Worm (Caenorhabditis elegans) whole organism, L3 larva: ENCODE results near the gene lntl-1.

Experiments used
- R02D3.7 ChIP-seq: fragments of 150-350 bp; optimal IDR thresholded peaks from 2 replicates; lab custom pipeline; 2014; ENCODE audit warnings: missing biosample characterization, missing genetic modification characterization
- ZK546.5 ChIP-seq: sonication (generic microtip); optimal IDR thresholded peaks from 2 replicates; lab custom pipeline; 2017; ENCODE audit warnings: missing biosample characterization, missing genetic modification characterization
- aly-2 ChIP-seq: fragments of 150-350 bp; optimal IDR thresholded peaks from 2 replicates; lab custom pipeline; 2014; ENCODE audit warnings: missing biosample characterization, missing genetic modification characterization
- ceh-16 ChIP-seq: sonication (generic microtip); optimal IDR thresholded peaks from 2 replicates; lab custom pipeline; 2017; ENCODE audit warnings: missing biosample characterization, missing genetic modification characterization
- ceh-28 ChIP-seq: fragments of 150-350 bp; optimal IDR thresholded peaks from 2 replicates; lab custom pipeline; 2014; ENCODE audit warnings: missing biosample characterization, missing genetic modification reagents, missing genetic modification characterization
- ceh-82 ChIP-seq: fragments of 150-350 bp; optimal IDR thresholded peaks from 2 replicates; lab custom pipeline; 2014; ENCODE audit warnings: missing biosample characterization, missing genetic modification characterization
- egl-5 ChIP-seq: fragments of 150-350 bp; optimal IDR thresholded peaks from 2 replicates; lab custom pipeline; 2017; ENCODE audit warnings: missing biosample characterization, missing genetic modification reagents, missing genetic modification characterization, inconsistent platforms
- elt-1 ChIP-seq: fragments of 150-350 bp; optimal IDR thresholded peaks from 2 replicates; lab custom pipeline; 2014; ENCODE audit warnings: missing biosample characterization, missing genetic modification characterization
- elt-2 ChIP-seq: sonication (generic microtip); optimal IDR thresholded peaks from 2 replicates; lab custom pipeline; 2016; ENCODE audit warnings: missing genetic modification reagents, mild to moderate bottlenecking, missing genetic modification characterization, missing compliant biosample characterization
- elt-3 ChIP-seq, 3 experiments: fragments of 150-350 bp in 1 of 3; sonication (generic microtip) in 2 of 3; optimal IDR thresholded peaks; 2 replicates in 2 of 3; 4 replicates in 1 of 3; lab custom pipeline; 2014 to 2017; ENCODE audit warnings: missing biosample characterization in 3 of 3, missing genetic modification characterization in 3 of 3
- eor-1 ChIP-seq, 2 experiments: fragments of 150-350 bp; optimal IDR thresholded peaks; 2 replicates each; lab custom pipeline; 2014 to 2018; ENCODE audit warnings: missing biosample characterization in 2 of 2, missing genetic modification characterization in 2 of 2
- fkh-10 ChIP-seq: sonication (generic microtip); optimal IDR thresholded peaks from 2 replicates; lab custom pipeline; 2017; ENCODE audit warnings: missing biosample characterization, missing genetic modification reagents, missing genetic modification characterization
- fos-1 ChIP-seq: fragments of 150-350 bp; optimal IDR thresholded peaks from 2 replicates; lab custom pipeline; 2014; ENCODE audit warnings: missing biosample characterization, missing genetic modification characterization
- hmg-11 ChIP-seq: sonication (generic microtip); optimal IDR thresholded peaks from 2 replicates; lab custom pipeline; 2016; ENCODE audit warnings: missing genetic modification characterization, missing compliant biosample characterization
- jun-1 ChIP-seq: fragments of 150-350 bp; optimal IDR thresholded peaks from 2 replicates; lab custom pipeline; 2014; ENCODE audit warnings: missing biosample characterization, missing genetic modification reagents, missing genetic modification characterization
- lin-15B ChIP-seq: fragments of 150-350 bp; optimal IDR thresholded peaks from 2 replicates; lab custom pipeline; 2014; ENCODE audit warnings: missing biosample characterization, missing genetic modification characterization
- lin-39 ChIP-seq: fragments of 150-350 bp; optimal IDR thresholded peaks from 2 replicates; lab custom pipeline; 2018; ENCODE audit warnings: missing biosample characterization, missing genetic modification reagents, missing genetic modification characterization
- lsy-12 ChIP-seq: sonication (generic microtip); optimal IDR thresholded peaks from 2 replicates; lab custom pipeline; 2016; ENCODE audit warnings: mild to moderate bottlenecking, missing genetic modification characterization, missing compliant biosample characterization
- nhr-12 ChIP-seq: fragments of 150-350 bp; optimal IDR thresholded peaks from 2 replicates; lab custom pipeline; 2014; ENCODE audit warnings: missing biosample characterization, missing genetic modification characterization
- nhr-23 ChIP-seq: fragments of 150-350 bp; optimal IDR thresholded peaks from 2 replicates; lab custom pipeline; 2014; ENCODE audit warnings: missing biosample characterization, missing genetic modification reagents, missing genetic modification characterization
- nhr-237 ChIP-seq: fragments of 150-350 bp; optimal IDR thresholded peaks from 2 replicates; lab custom pipeline; 2014; ENCODE audit warnings: missing biosample characterization, missing genetic modification characterization
- nhr-25 ChIP-seq: sonication (generic microtip); optimal IDR thresholded peaks from 2 replicates; lab custom pipeline; 2017; ENCODE audit warnings: missing biosample characterization, missing genetic modification characterization
- nhr-67 ChIP-seq: fragments of 150-350 bp; optimal IDR thresholded peaks from 2 replicates; lab custom pipeline; 2014; ENCODE audit warnings: missing biosample characterization, missing genetic modification characterization
- nhr-77 ChIP-seq: fragments of 150-350 bp; optimal IDR thresholded peaks from 2 replicates; lab custom pipeline; 2014; ENCODE audit warnings: missing biosample characterization, missing genetic modification characterization
- pha-4 ChIP-seq: fragments of 150-350 bp; optimal IDR thresholded peaks from 2 replicates; lab custom pipeline; 2014; ENCODE audit warnings: missing biosample characterization, missing genetic modification reagents, missing genetic modification characterization
- pqm-1 ChIP-seq: fragments of 150-350 bp; optimal IDR thresholded peaks from 2 replicates; lab custom pipeline; 2017; ENCODE audit warnings: missing biosample characterization, missing genetic modification characterization, inconsistent platforms
- skn-1 ChIP-seq: fragments of 150-350 bp; optimal IDR thresholded peaks from 2 replicates; lab custom pipeline; 2014; ENCODE audit warnings: missing biosample characterization, missing genetic modification characterization
- snpc-4 ChIP-seq: fragments of 150-350 bp; optimal IDR thresholded peaks from 2 replicates; lab custom pipeline; 2014; ENCODE audit warnings: missing biosample characterization, missing genetic modification characterization
- tbx-2 ChIP-seq: sonication (generic microtip); optimal IDR thresholded peaks from 2 replicates; lab custom pipeline; 2016; ENCODE audit warnings: mild to moderate bottlenecking, missing genetic modification characterization, missing compliant biosample characterization
- unc-39 ChIP-seq: sonication (generic microtip); optimal IDR thresholded peaks from 4 replicates; lab custom pipeline; 2017; ENCODE audit warnings: missing biosample characterization, missing genetic modification characterization
- unc-62 ChIP-seq: fragments of 150-350 bp; sonication (generic microtip); optimal IDR thresholded peaks from 4 replicates; lab custom pipeline; 2014; ENCODE audit warnings: missing biosample characterization, missing genetic modification reagents, missing genetic modification characterization
- zag-1 ChIP-seq: fragments of 150-350 bp; optimal IDR thresholded peaks from 2 replicates; lab custom pipeline; 2014; ENCODE audit warnings: missing biosample characterization, missing genetic modification characterization
- ztf-11 ChIP-seq: fragments of 150-350 bp; optimal IDR thresholded peaks from 2 replicates; lab custom pipeline; 2014; ENCODE audit warnings: missing biosample characterization, missing genetic modification characterization

lntl-1 gene

DNA sequence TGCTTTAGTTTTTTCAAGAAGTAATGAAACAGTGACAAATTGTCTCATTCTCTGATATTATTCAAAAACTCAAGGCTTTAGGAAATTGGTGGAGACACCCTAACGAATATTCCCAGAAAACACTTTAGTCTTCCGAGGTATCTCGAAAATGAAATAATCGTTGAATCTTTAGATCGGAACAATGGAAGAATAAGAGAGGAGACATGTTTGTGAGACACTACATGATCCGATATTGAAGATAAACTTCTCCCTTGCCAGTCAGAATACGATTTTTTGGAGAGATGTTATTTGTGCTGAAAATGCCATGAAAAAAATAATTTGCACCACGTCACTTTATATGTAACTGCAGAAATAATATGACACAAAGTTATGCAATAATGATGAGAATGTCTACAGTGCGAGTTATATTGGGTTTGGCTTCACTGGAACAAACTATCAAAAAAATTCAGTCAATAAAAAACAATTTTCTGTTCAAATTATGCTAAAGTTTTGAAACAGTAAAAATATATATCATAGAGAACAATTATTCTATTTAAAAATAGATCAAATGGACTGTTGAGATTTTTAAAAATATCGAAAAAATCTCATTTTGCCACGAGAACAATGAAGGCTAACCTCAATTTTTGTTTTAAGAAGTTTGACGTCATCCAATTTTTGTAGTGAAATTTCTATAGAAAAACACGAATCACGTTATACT, 45.5 kb downstream of the lntl-1 start:
- TF ChIP-seq nhr-237 (tag; lab: Kevin White, UChicago) (no peak), elt-1 (peak; percentile 68)

ce11 chrIV:5760656-5761055, 46.2 kb downstream of the lntl-1 start:
- TF ChIP-seq snpc-4 (no peak), unc-39 (tag; lab: Kevin White, UChicago) (no peak), zag-1 (tag; lab: Kevin White, UChicago) (no peak), ceh-28 (no peak), nhr-12 (tag; lab: Kevin White, UChicago) (no peak), fkh-10 (GFP tag; lab: Kevin White, UChicago) (no peak), R02D3.7 (tag; lab: Kevin White, UChicago) (no peak), fos-1 (no peak), lin-39 (no peak)

DNA sequence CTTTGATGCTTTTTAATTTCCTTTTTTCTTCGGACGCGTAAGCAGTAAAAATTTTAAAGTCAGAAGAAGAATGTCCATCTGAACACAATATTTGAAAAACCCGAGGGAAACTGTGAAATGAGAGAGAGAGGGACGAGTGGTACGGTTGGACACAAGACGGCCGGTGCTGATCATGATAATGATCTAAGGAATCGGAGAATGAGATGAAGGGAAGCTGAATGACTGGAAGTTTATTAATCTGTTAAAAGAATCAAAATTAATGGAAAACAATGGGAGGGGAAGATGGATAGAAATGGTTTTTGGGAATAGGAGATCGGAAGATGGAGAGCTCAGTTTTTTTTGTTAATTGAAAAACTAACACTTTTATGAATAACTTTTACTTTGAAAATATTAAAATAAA, 48.2 kb downstream of the lntl-1 start:
- TF ChIP-seq ZK546.5 (tag; lab: Kevin White, UChicago) (no peak), elt-1 (peak; percentile 88), elt-3 (tag; optimal IDR thresholded peaks at IDR 0.05; lab: Kevin White, UChicago) (no peak), nhr-12 (tag; lab: Kevin White, UChicago) (no peak), nhr-77 (tag; lab: Kevin White, UChicago) (no peak), jun-1 (tag; lab: Kevin White, UChicago) (no peak), nhr-25 (peak; percentile 13)

ce11 chrIV:5757762-5758161, 49.1 kb downstream of the lntl-1 start, which contains the start of gene nhr-46:
Gene nhr-46 (minus strand): TSS chrIV:5757862.
- TF ChIP-seq lin-39 (no peak), snpc-4 (no peak), ceh-82 (tag; lab: Kevin White, UChicago) (no peak), hmg-11 (tag; lab: Kevin White, UChicago) (no peak), lin-15B (tag; lab: Kevin White, UChicago) (no peak), nhr-67 (tag; lab: Kevin White, UChicago) (no peak), elt-3 (tag; optimal IDR thresholded peaks at IDR 0.05; lab: Kevin White, UChicago) (no peak), elt-1 (no peak), eor-1 (tag; optimal IDR thresholded peaks at IDR 0.05; lab: Kevin White, UChicago) (no peak), nhr-25 (no peak), lsy-12 (tag; lab: Kevin White, UChicago) (no peak), ceh-16 (no peak), egl-5 (tag; lab: Kevin White, UChicago) (no peak), ztf-11 (no peak)

- TF ChIP-seq snpc-4 (no peak), unc-62 (GFP tag; lab: Kevin White, UChicago) (no peak), jun-1 (tag; lab: Kevin White, UChicago) (peak; percentile 49), nhr-237 (tag; lab: Kevin White, UChicago) (no peak), pqm-1 (peak; percentile 93), aly-2 (tag; lab: Kevin White, UChicago) (no peak), elt-2 (tag; lab: Kevin White, UChicago) (peak; percentile 86), nhr-67 (tag; lab: Kevin White, UChicago) (no peak), tbx-2 (no peak), nhr-25 (no peak), lin-39 (no peak), fos-1 (no peak), nhr-12 (tag; lab: Kevin White, UChicago) (no peak), skn-1 (tag; lab: Kevin White, UChicago) (no peak), lsy-12 (tag; lab: Kevin White, UChicago) (no peak), pha-4 (peak; percentile 69), lin-15B (tag; lab: Kevin White, UChicago) (no peak), hmg-11 (tag; lab: Kevin White, UChicago) (no peak)
- TF ChIP-seq, all 47 proteins: peak for 4
Measured at ce11 chrIV:5755922-5756321, 51.0 kb downstream of the lntl-1 start.

DNA sequence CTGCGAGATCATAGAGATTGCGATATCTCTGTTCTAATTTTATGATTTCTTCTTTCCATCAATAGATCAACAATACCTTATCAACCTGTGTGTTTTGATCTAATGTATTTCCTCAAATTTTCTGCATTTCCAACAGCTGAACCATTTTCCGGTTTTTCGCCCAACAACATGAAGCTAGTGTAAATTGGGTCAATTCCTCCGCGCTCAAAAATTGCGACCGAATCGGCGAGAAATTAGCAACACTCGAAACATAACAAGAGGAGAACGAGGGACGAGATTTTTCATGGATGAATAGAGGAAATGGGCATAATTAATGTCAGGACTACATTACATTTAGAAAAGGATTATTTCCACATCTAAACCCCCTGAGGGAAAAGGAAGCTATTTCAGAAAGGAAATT, 52.1 kb downstream of the lntl-1 start:
- TF ChIP-seq lsy-12 (tag; lab: Kevin White, UChicago) (no peak), nhr-23 (tag; lab: Kevin White, UChicago) (peak; percentile 49), unc-39 (tag; lab: Kevin White, UChicago) (no peak), hmg-11 (tag; lab: Kevin White, UChicago) (no peak)
